Fruit fly (Drosophila melanogaster) whole organism, pupa: ENCODE results near the gene CG9568.

Experiments used
- CG15710 ChIP-seq: fragments of 200-800 bp; sonication (Bioruptor generic); optimal IDR thresholded peaks from 2 replicates; lab custom pipeline; 2018; ENCODE audit warnings: missing biosample characterization, mild to moderate bottlenecking, missing genetic modification characterization, moderate library complexity
- CG17806 ChIP-seq: fragments of 200-800 bp; sonication (Bioruptor generic); optimal IDR thresholded peaks from 2 replicates; lab custom pipeline; 2018; ENCODE audit warnings: missing biosample characterization, mild to moderate bottlenecking, missing genetic modification characterization, moderate library complexity
- CG34367 ChIP-seq: fragments of 200-800 bp; sonication (Bioruptor generic); optimal IDR thresholded peaks from 2 replicates; lab custom pipeline; 2018; ENCODE audit warnings: missing biosample characterization, mild to moderate bottlenecking, missing genetic modification characterization
- CG8159 ChIP-seq: fragments of 200-800 bp; sonication (Bioruptor generic); optimal IDR thresholded peaks from 3 replicates; lab custom pipeline; 2018; ENCODE audit warnings: missing biosample characterization, mild to moderate bottlenecking, missing genetic modification characterization, moderate library complexity
- Snoo ChIP-seq: fragments of 200-800 bp; sonication (Bioruptor generic); optimal IDR thresholded peaks from 3 replicates; lab custom pipeline; 2017; ENCODE audit warnings: missing biosample characterization, mild to moderate bottlenecking, missing genetic modification characterization, inconsistent platforms

dm6 chr2L:9019438-9019837 is 9.1 kb downstream of the CG9568 start:
- TF ChIP-seq CG17806 (tag; lab: Kevin White, UChicago) (no peak), CG8159 (tag; lab: Kevin White, UChicago) (no peak), Snoo (no peak), CG34367 (no peak), CG15710 (tag; lab: Kevin White, UChicago) (no peak)
